Worm (Caenorhabditis elegans): Measurements from ENCODE around the gene tctn-1.

Gene tctn-1

ce11 chrIV:4762990-4763545 lies 15.4 kb upstream of the tctn-1 start:
- TF ChIP-seq lsy-2 (tag; optimal IDR thresholded peaks at IDR 0.05): peak in 1 of 2 experiments; percentile 52

- no peak for TF ChIP-seq unc-39 (tag; optimal IDR thresholded peaks at IDR 0.05)
Observed at ce11 chrIV:4760378-4761084, 12.9 kb upstream of the tctn-1 start, which contains the start of the genes memi-1 and cyp-31A3. Gene memi-1, minus strand, starts transcription at chrIV:4760428. Gene cyp-31A3, plus strand, starts transcription at chrIV:4761049.

ce11 chrIV:4758659-4759058 lies 11.0 kb upstream of the tctn-1 start, which contains the start of gene Y17G9B.8:
Gene Y17G9B.8, minus strand, starts transcription at chrIV:4758840.
- TF ChIP-seq lsy-2 (tag; optimal IDR thresholded peaks at IDR 0.05): peak in 1 of 2 experiments; percentile 24
- no peak for TF ChIP-seq unc-62 (GFP tag; optimal IDR thresholded peaks at IDR 0.05)
- no peak for TF ChIP-seq ama-1 (optimal IDR thresholded peaks at IDR 0.05)
- TF ChIP-seq unc-55 (GFP tag; optimal IDR thresholded peaks at IDR 0.05): no peak

ce11 chrIV:4755929-4756655 lies 8.5 kb upstream of the tctn-1 start, which contains the start of the genes fbxb-77 and Y17G9B.11:
Gene fbxb-77, minus strand, starts transcription at chrIV:4756157.
Gene Y17G9B.11, plus strand, starts transcription at chrIV:4756605.
- TF ChIP-seq elt-3 (tag; optimal IDR thresholded peaks at IDR 0.05) (no peak), lin-11 (tag; optimal IDR thresholded peaks at IDR 0.05) (no peak), nhr-10 (tag; optimal IDR thresholded peaks at IDR 0.05) (no peak), nhr-23 (tag; optimal IDR thresholded peaks at IDR 0.05) (no peak), R02D3.7 (tag; optimal IDR thresholded peaks at IDR 0.05) (no peak), egl-27 (tag; optimal IDR thresholded peaks at IDR 0.05) (no peak), nhr-11 (tag; optimal IDR thresholded peaks at IDR 0.05) (no peak)

ce11 chrIV:4751814-4752213 lies 4.2 kb upstream of the tctn-1 start, which contains the start of gene Y17G9B.4:
Gene Y17G9B.4, plus strand, starts transcription at chrIV:4752119.
- TF ChIP-seq mdl-1 (tag; optimal IDR thresholded peaks at IDR 0.05) (no peak), unc-39 (tag; optimal IDR thresholded peaks at IDR 0.05) (no peak), Y55F3AM.14 (GFP tag; optimal IDR thresholded peaks at IDR 0.05) (no peak), sem-4 (tag; optimal IDR thresholded peaks at IDR 0.05) (no peak), unc-62 (GFP tag; optimal IDR thresholded peaks at IDR 0.05) (no peak), skn-1 (tag; optimal IDR thresholded peaks at IDR 0.05) (no peak), dmd-4 (tag; optimal IDR thresholded peaks at IDR 0.05) (no peak), nhr-12 (tag; optimal IDR thresholded peaks at IDR 0.05) (no peak), elt-1 (tag; optimal IDR thresholded peaks at IDR 0.05) (no peak), sma-3 (GFP tag; optimal IDR thresholded peaks at IDR 0.05) (no peak), sma-9 (GFP tag; optimal IDR thresholded peaks at IDR 0.05) (no peak), sma-9 (tag; optimal IDR thresholded peaks at IDR 0.05) (no peak), nhr-21 (tag; optimal IDR thresholded peaks at IDR 0.05) (no peak), nhr-129 (tag; optimal IDR thresholded peaks at IDR 0.05) (no peak), unc-55 (GFP tag; optimal IDR thresholded peaks at IDR 0.05) (no peak), lsy-2 (tag; optimal IDR thresholded peaks at IDR 0.05) (no peak), peb-1 (tag; optimal IDR thresholded peaks at IDR 0.05) (no peak), zag-1 (tag; optimal IDR thresholded peaks at IDR 0.05) (no peak)

ce11 chrIV:4749728-4750278 lies 2.2 kb upstream of the tctn-1 start, which contains the start of the genes rpl-20 and Y17G9B.5:
Gene rpl-20, minus strand, starts transcription at chrIV:4749778.
Gene Y17G9B.5, plus strand, starts transcription at chrIV:4750240.
- no peak for TF ChIP-seq nhr-23 (tag; optimal IDR thresholded peaks at IDR 0.05)
- TF ChIP-seq lsy-2 (tag; optimal IDR thresholded peaks at IDR 0.05): peak; percentile 100
- peak; percentile 99 for TF ChIP-seq ceh-16 (tag; optimal IDR thresholded peaks at IDR 0.05)
- TF ChIP-seq ZK546.5 (tag; optimal IDR thresholded peaks at IDR 0.05): peak; percentile 94
- peak; percentile 100 for TF ChIP-seq Y55F3AM.14 (GFP tag; optimal IDR thresholded peaks at IDR 0.05)
- peak; percentile 94 for TF ChIP-seq nhr-237 (tag; optimal IDR thresholded peaks at IDR 0.05)
- TF ChIP-seq dmd-4 (tag; optimal IDR thresholded peaks at IDR 0.05): peak; percentile 84
- TF ChIP-seq ztf-11 (tag; optimal IDR thresholded peaks at IDR 0.05): peak; percentile 74
- TF ChIP-seq fos-1 (tag; optimal IDR thresholded peaks at IDR 0.05): peak; percentile 100
- TF ChIP-seq blmp-1 (tag; optimal IDR thresholded peaks at IDR 0.05; ENCODE audit: insufficient read depth): peak; percentile 98
- TF ChIP-seq egl-27 (tag; optimal IDR thresholded peaks at IDR 0.05): peak; percentile 100
- peak; percentile 98 for TF ChIP-seq zag-1 (tag; optimal IDR thresholded peaks at IDR 0.05)
- peak; percentile 97 for TF ChIP-seq alr-1 (tag; optimal IDR thresholded peaks at IDR 0.05)
- peak; percentile 100 for TF ChIP-seq nhr-6 (tag; optimal IDR thresholded peaks at IDR 0.05)
- TF ChIP-seq crh-2 (tag; optimal IDR thresholded peaks at IDR 0.05): peak; percentile 100
- TF ChIP-seq lin-13 (GFP tag; optimal IDR thresholded peaks at IDR 0.05): peak; percentile 99
- peak; percentile 100 for TF ChIP-seq R02D3.7 (tag; optimal IDR thresholded peaks at IDR 0.05)
- peak; percentile 77 for TF ChIP-seq unc-39 (tag; optimal IDR thresholded peaks at IDR 0.05)
- TF ChIP-seq snpc-4 (tag; optimal IDR thresholded peaks at IDR 0.05): peak; percentile 95
- TF ChIP-seq nhr-11 (tag; optimal IDR thresholded peaks at IDR 0.05): peak; percentile 85
- TF ChIP-seq nhr-10 (tag; optimal IDR thresholded peaks at IDR 0.05): peak; percentile 96
- peak; percentile 100 for TF ChIP-seq F13H6.1 (tag; optimal IDR thresholded peaks at IDR 0.05)
- peak; percentile 100 for TF ChIP-seq sem-4 (tag; optimal IDR thresholded peaks at IDR 0.05)
- TF ChIP-seq lin-11 (tag; optimal IDR thresholded peaks at IDR 0.05): peak; percentile 98
- peak; percentile 83 for TF ChIP-seq nhr-12 (tag; optimal IDR thresholded peaks at IDR 0.05)
